Fruit fly (Drosophila melanogaster) whole organism, embryonic: ENCODE measurements around the gene CG13843.

Experiments
- Bgb ChIP-seq: fragments of 200-800 bp; sonication (Bioruptor generic); IDR thresholded peaks from 2 replicates; pipeline ENCODE4 v1.3.6; 2022; ENCODE audit warnings: missing biosample characterization, missing genetic modification characterization; ENCODE audit not compliant: partially characterized antibody
- Blimp-1 ChIP-seq: fragments of 200-800 bp; sonication (Bioruptor generic); optimal IDR thresholded peaks from 3 replicates; lab custom pipeline; 2018; ENCODE audit warnings: missing biosample characterization, missing genetic modification characterization, mild to moderate bottlenecking, moderate library complexity, missing genetic modification reagents
- CG10209 ChIP-seq: fragments of 200-800 bp; sonication (Bioruptor generic); optimal IDR thresholded peaks from 3 replicates; lab custom pipeline; 2017; ENCODE audit warnings: missing biosample characterization, mild to moderate bottlenecking, missing genetic modification characterization, missing genetic modification reagents
- CG10267 ChIP-seq: fragments of 200-800 bp; sonication (Bioruptor generic); optimal IDR thresholded peaks from 2 replicates; lab custom pipeline; 2018; ENCODE audit warnings: missing biosample characterization, mild to moderate bottlenecking, missing genetic modification characterization, moderate library complexity
- CG12659 ChIP-seq: fragments of 200-800 bp; sonication (Bioruptor generic); optimal IDR thresholded peaks from 3 replicates; lab custom pipeline; 2017; ENCODE audit warnings: mild to moderate bottlenecking, missing biosample characterization, missing genetic modification reagents, missing genetic modification characterization
- CG13624 ChIP-seq: fragments of 200-800 bp; sonication (Bioruptor generic); optimal IDR thresholded peaks from 2 replicates; lab custom pipeline; 2016; ENCODE audit warnings: missing biosample characterization, missing genetic modification characterization
- CG14667 ChIP-seq: fragments of 200-800 bp; sonication (Bioruptor generic); IDR thresholded peaks from 2 replicates; pipeline ENCODE4 v1.3.6; 2022; ENCODE audit warnings: missing biosample characterization, missing genetic modification characterization
- CG14710 ChIP-seq: fragments of 200-800 bp; sonication (Bioruptor generic); optimal IDR thresholded peaks from 3 replicates; lab custom pipeline; 2019; ENCODE audit warnings: missing biosample characterization, mild to moderate bottlenecking, missing genetic modification characterization, moderate library complexity
- CG15269 ChIP-seq: fragments of 200-800 bp; sonication (Bioruptor generic); optimal IDR thresholded peaks from 2 replicates; lab custom pipeline; 2018; ENCODE audit warnings: missing biosample characterization, mild to moderate bottlenecking, missing genetic modification characterization, moderate library complexity
- CG15696 ChIP-seq: fragments of 200-800 bp; sonication (Bioruptor generic); optimal IDR thresholded peaks from 2 replicates; lab custom pipeline; 2019; ENCODE audit warnings: missing biosample characterization, mild to moderate bottlenecking, missing genetic modification characterization, moderate library complexity
- CG1603 ChIP-seq: fragments of 200-800 bp; sonication (Bioruptor generic); optimal IDR thresholded peaks from 2 replicates; lab custom pipeline; 2019; ENCODE audit warnings: missing biosample characterization, mild to moderate bottlenecking, missing genetic modification characterization, moderate library complexity
- CG17359 ChIP-seq: fragments of 200-800 bp; sonication (Bioruptor generic); optimal IDR thresholded peaks from 3 replicates; lab custom pipeline; 2018; ENCODE audit warnings: missing biosample characterization, mild to moderate bottlenecking, missing genetic modification characterization, moderate library complexity
- CG17829 ChIP-seq: fragments of 200-800 bp; optimal IDR thresholded peaks from 2 replicates; lab custom pipeline; 2019; ENCODE audit warnings: missing biosample characterization, mild to moderate bottlenecking, missing genetic modification characterization, moderate library complexity
- CG18764 ChIP-seq: fragments of 200-800 bp; sonication (Bioruptor generic); optimal IDR thresholded peaks from 3 replicates; lab custom pipeline; 2016; ENCODE audit warnings: missing biosample characterization, missing genetic modification characterization
- CG30403 ChIP-seq: fragments of 200-800 bp; sonication (Bioruptor generic); optimal IDR thresholded peaks from 3 replicates; lab custom pipeline; 2016; ENCODE audit warnings: missing biosample characterization, missing genetic modification characterization
- CG6254 ChIP-seq: fragments of 200-800 bp; sonication (Bioruptor generic); optimal IDR thresholded peaks from 3 replicates; lab custom pipeline; 2017; ENCODE audit warnings: mild to moderate bottlenecking, missing biosample characterization, missing genetic modification reagents, missing genetic modification characterization
- CG6654 ChIP-seq: fragments of 200-800 bp; sonication (Bioruptor generic); optimal IDR thresholded peaks from 2 replicates; lab custom pipeline; 2017; ENCODE audit warnings: missing biosample characterization, mild to moderate bottlenecking, missing genetic modification characterization
- CG6689 ChIP-seq: fragments of 200-800 bp; sonication (Bioruptor generic); IDR thresholded peaks from 2 replicates; pipeline ENCODE4 v1.3.6; 2022; ENCODE audit warnings: missing biosample characterization, missing genetic modification characterization
- CG8359 ChIP-seq: fragments of 200-800 bp; sonication (Bioruptor generic); optimal IDR thresholded peaks from 2 replicates; lab custom pipeline; 2017; ENCODE audit warnings: missing biosample characterization, mild to moderate bottlenecking, missing genetic modification characterization, borderline replicate concordance
- CG9215 ChIP-seq: fragments of 200-800 bp; sonication (Bioruptor generic); IDR thresholded peaks from 2 replicates; pipeline ENCODE4 v1.3.6; 2022; ENCODE audit warnings: missing biosample characterization, missing genetic modification characterization
- CG9797 ChIP-seq: fragments of 200-800 bp; sonication (Bioruptor generic); optimal IDR thresholded peaks from 3 replicates; lab custom pipeline; 2018; ENCODE audit warnings: missing biosample characterization, mild to moderate bottlenecking, missing genetic modification characterization
- D ChIP-seq, 2 experiments: fragments of 200-800 bp in 1 of 2; fragments of >200 bp in 1 of 2; sonication (Bioruptor generic) in 1 of 2; optimal IDR thresholded peaks; 2 replicates in 1 of 2; 3 replicates in 1 of 2; lab custom pipeline; 2017; ENCODE audit warnings: mild to moderate bottlenecking in 1 of 2, missing biosample characterization in 1 of 2, missing genetic modification characterization in 1 of 2, missing genetic modification reagents in 1 of 2
- Drgx ChIP-seq: fragments of 200-800 bp; sonication (Bioruptor generic); IDR thresholded peaks from 2 replicates; pipeline ENCODE4 v1.3.6; 2022; ENCODE audit warnings: missing biosample characterization, missing genetic modification characterization
- H2.0 ChIP-seq: fragments of 200-800 bp; sonication (Bioruptor generic); IDR thresholded peaks from 2 replicates; pipeline ENCODE4 v1.3.6; 2022; ENCODE audit warnings: missing biosample characterization, missing genetic modification characterization
- HHEX ChIP-seq: fragments of 200-800 bp; sonication (Bioruptor generic); optimal IDR thresholded peaks from 3 replicates; lab custom pipeline; 2017; ENCODE audit warnings: missing biosample characterization, mild to moderate bottlenecking, missing genetic modification characterization, missing genetic modification reagents
- Hand ChIP-seq: fragments of 200-800 bp; sonication (Bioruptor generic); optimal IDR thresholded peaks from 2 replicates; lab custom pipeline; 2017; ENCODE audit warnings: mild to moderate bottlenecking, missing biosample characterization, missing genetic modification reagents, missing genetic modification characterization
- Lhr ChIP-seq: fragments of 200-800 bp; sonication (Bioruptor generic); optimal IDR thresholded peaks from 3 replicates; lab custom pipeline; 2017; ENCODE audit warnings: mild to moderate bottlenecking, missing biosample characterization, missing genetic modification reagents, missing genetic modification characterization
- Lpt ChIP-seq: fragments of >200 bp; optimal IDR thresholded peaks from 2 replicates; lab custom pipeline; 2018; ENCODE audit warnings: missing biosample characterization, missing genetic modification characterization
- Max ChIP-seq: fragments of 200-800 bp; sonication (Bioruptor generic); optimal IDR thresholded peaks from 2 replicates; lab custom pipeline; 2016; ENCODE audit warnings: missing biosample characterization, mild to moderate bottlenecking, missing genetic modification characterization
- Med ChIP-seq: fragments of 200-800 bp; sonication (Bioruptor generic); peaks from one replicate; lab custom pipeline; 2016; ENCODE audit warnings: missing biosample characterization, missing genetic modification characterization, mild to moderate bottlenecking, inconsistent platforms, moderate library complexity
- NC2β ChIP-seq: fragments of 200-800 bp; sonication (Bioruptor generic); optimal IDR thresholded peaks from 2 replicates; lab custom pipeline; 2016; ENCODE audit warnings: missing biosample characterization, missing genetic modification characterization
- Pdp1 ChIP-seq, 2 experiments: fragments of 200-800 bp; sonication (Bioruptor generic); optimal IDR thresholded peaks; 3 replicates each; lab custom pipeline; 2016; ENCODE audit warnings: missing biosample characterization in 2 of 2, missing genetic modification characterization in 2 of 2, mild to moderate bottlenecking in 1 of 2, moderate library complexity in 1 of 2
- ara ChIP-seq: fragments of 200-800 bp; sonication (Bioruptor generic); IDR thresholded peaks from 2 replicates; pipeline ENCODE4 v1.3.6; 2022; ENCODE audit warnings: missing biosample characterization, missing genetic modification characterization
- cg ChIP-seq: fragments of 200-800 bp; sonication (Bioruptor generic); optimal IDR thresholded peaks from 3 replicates; lab custom pipeline; 2019; ENCODE audit warnings: missing biosample characterization, mild to moderate bottlenecking, missing genetic modification characterization, moderate library complexity
- da ChIP-seq: fragments of 200-800 bp; sonication (Bioruptor generic); optimal IDR thresholded peaks from 2 replicates; lab custom pipeline; 2016; ENCODE audit warnings: missing biosample characterization, missing genetic modification characterization
- dimm ChIP-seq: fragments of 200-800 bp; sonication (Bioruptor generic); IDR thresholded peaks from 2 replicates; pipeline ENCODE4 v1.3.6; 2022; ENCODE audit warnings: missing biosample characterization, missing genetic modification characterization
- dmrt99B ChIP-seq: fragments of 200-800 bp; sonication (Bioruptor generic); optimal IDR thresholded peaks from 2 replicates; lab custom pipeline; 2018; ENCODE audit warnings: missing biosample characterization, mild to moderate bottlenecking, missing genetic modification characterization, moderate library complexity
- fd96Cb ChIP-seq: fragments of 200-800 bp; sonication (Bioruptor generic); optimal IDR thresholded peaks from 2 replicates; lab custom pipeline; 2018; ENCODE audit warnings: missing biosample characterization, mild to moderate bottlenecking, missing genetic modification characterization, moderate library complexity
- grn ChIP-seq: fragments of 200-800 bp; sonication (Bioruptor generic); optimal IDR thresholded peaks from 3 replicates; lab custom pipeline; 2017; ENCODE audit warnings: missing biosample characterization, missing genetic modification characterization
- ken ChIP-seq: fragments of 200-800 bp; sonication (Bioruptor generic); IDR thresholded peaks from 3 replicates; pipeline ENCODE4 v1.3.6; 2022; ENCODE audit warnings: missing biosample characterization, missing genetic modification characterization
- klu ChIP-seq: fragments of 200-800 bp; sonication (Bioruptor generic); IDR thresholded peaks from 2 replicates; pipeline ENCODE4 v1.3.6; 2022; ENCODE audit warnings: missing biosample characterization, missing genetic modification characterization
- kni ChIP-seq: fragments of 200-800 bp; sonication (Bioruptor generic); optimal IDR thresholded peaks from 3 replicates; lab custom pipeline; 2017; ENCODE audit warnings: mild to moderate bottlenecking, missing biosample characterization, missing genetic modification reagents, missing genetic modification characterization
- mirr ChIP-seq: fragments of 200-800 bp; sonication (Bioruptor generic); optimal IDR thresholded peaks from 3 replicates; lab custom pipeline; 2018; ENCODE audit warnings: missing biosample characterization, mild to moderate bottlenecking, missing genetic modification characterization
- ro ChIP-seq: fragments of 200-800 bp; sonication (Bioruptor generic); IDR thresholded peaks from 2 replicates; pipeline ENCODE4 v1.3.6; 2022; ENCODE audit warnings: missing biosample characterization, missing genetic modification characterization
- slp2 ChIP-seq: fragments of 200-800 bp; sonication (Bioruptor generic); optimal IDR thresholded peaks from 2 replicates; lab custom pipeline; 2016; ENCODE audit warnings: missing biosample characterization, missing genetic modification characterization
- sob ChIP-seq: fragments of 200-800 bp; sonication (Bioruptor generic); IDR thresholded peaks from 2 replicates; pipeline ENCODE4 v1.3.6; 2022; ENCODE audit warnings: missing biosample characterization, missing genetic modification characterization
- sqz ChIP-seq: fragments of 200-800 bp; sonication (Bioruptor generic); optimal IDR thresholded peaks from 3 replicates; lab custom pipeline; 2018; ENCODE audit warnings: missing biosample characterization, mild to moderate bottlenecking, missing genetic modification characterization
- stc ChIP-seq: fragments of 200-800 bp; sonication (Bioruptor generic); IDR thresholded peaks from 2 replicates; pipeline ENCODE4 v1.3.6; 2022; ENCODE audit warnings: missing biosample characterization, missing genetic modification characterization
- stwl ChIP-seq: fragments of 200-800 bp; sonication (Bioruptor generic); optimal IDR thresholded peaks from 3 replicates; lab custom pipeline; 2018; ENCODE audit warnings: missing biosample characterization, mild to moderate bottlenecking, missing genetic modification characterization, moderate library complexity

Gene CG13843

DNA sequence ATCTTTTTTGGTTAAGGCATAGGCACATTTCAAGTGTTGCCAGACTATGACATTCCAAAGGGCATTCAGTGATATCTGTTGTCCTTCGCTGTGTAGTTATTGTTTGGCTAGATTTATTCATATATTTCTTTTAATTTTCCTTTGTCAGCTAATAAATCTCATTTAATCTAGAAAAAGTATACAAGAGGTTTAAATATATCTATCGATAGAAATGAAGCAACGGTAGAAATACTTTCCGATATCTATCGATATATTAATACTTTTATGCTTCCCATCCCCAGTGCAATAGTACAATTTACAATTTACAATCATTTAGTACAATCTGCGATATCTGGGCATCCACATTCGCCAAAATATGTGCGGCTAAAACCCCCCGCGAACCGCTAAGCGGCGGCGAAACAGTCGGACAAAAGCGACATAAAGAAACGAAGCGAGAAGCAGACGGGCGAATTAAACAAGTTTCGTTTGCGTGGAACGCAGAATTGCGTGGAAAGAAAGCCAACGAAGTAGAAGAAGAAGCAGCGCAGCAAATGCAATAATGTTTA, 21.8 kb upstream of the CG13843 start, which contains the start of gene Efa6 (continued):
- TF ChIP-seq cg (GFP tag; lab: Kevin White, UChicago) (peak; percentile 75), CG6654 (GFP tag; lab: Kevin White, UChicago) (no peak), dmrt99B (tag; lab: Kevin White, UChicago) (no peak), slp2 (GFP tag; lab: Kevin White, UChicago) (no peak), da (GFP tag; lab: Kevin White, UChicago) (no peak), ara (GFP tag; lab: Robert Waterston, UW) (no peak), Bgb (GFP tag; lab: Robert Waterston, UW) (peak; percentile 92), CG17829 (tag; lab: Kevin White, UChicago) (peak; percentile 67), stc (peak; percentile 25; the same call in 1 of the 2 replicates), Med (GFP tag; lab: Kevin White, UChicago) (peak; percentile 87), ro (GFP tag; lab: Robert Waterston, UW) (no peak), Drgx (GFP tag; lab: Robert Waterston, UW) (no peak), CG18764 (GFP tag; lab: Kevin White, UChicago) (peak; percentile 47), Blimp-1 (GFP tag; lab: Kevin White, UChicago) (peak; percentile 33), CG10267 (peak; percentile 99), Max (peak; percentile 64), Pdp1 (GFP tag; optimal IDR thresholded peaks at IDR 0.05; lab: Kevin White, UChicago) (peak in 1 of 2 experiments; percentile 54), fd96Cb (peak; percentile 19), D (optimal IDR thresholded peaks at IDR 0.05; lab: Kevin White, UChicago) (no peak), D (GFP tag; optimal IDR thresholded peaks at IDR 0.05; lab: Kevin White, UChicago) (no peak), CG9797 (GFP tag; lab: Kevin White, UChicago) (peak; percentile 45), CG1603 (peak; percentile 10), grn (peak; percentile 93), klu (GFP tag; lab: Robert Waterston, UW) (no peak), CG12659 (GFP tag; lab: Kevin White, UChicago) (peak; percentile 90), CG10209 (GFP tag; lab: Kevin White, UChicago) (peak; percentile 36), Lpt (GFP tag; lab: Kevin White, UChicago) (no peak), NC2β (GFP tag; lab: Kevin White, UChicago) (peak; percentile 12), CG30403 (GFP tag; lab: Kevin White, UChicago) (peak; percentile 64), stwl (tag; lab: Kevin White, UChicago) (peak; percentile 78), ken (GFP tag; lab: Robert Waterston, UW) (no peak), HHEX (no peak), CG15269 (peak; percentile 22), CG17359 (tag; lab: Kevin White, UChicago) (peak; percentile 24), sob (peak; percentile 31; the same call in 1 of the 2 replicates), CG6254 (GFP tag; lab: Kevin White, UChicago) (no peak), kni (peak; percentile 5), CG13624 (GFP tag; lab: Kevin White, UChicago) (peak; percentile 28), CG9215 (no peak), CG14667 (GFP tag; lab: Robert Waterston, UW) (no peak), sqz (no peak), CG14710 (tag; lab: Kevin White, UChicago) (peak; percentile 90), dimm (no peak), CG8359 (no peak), CG15696 (tag; lab: Kevin White, UChicago) (peak; percentile 48), Hand (GFP tag; lab: Kevin White, UChicago) (peak; percentile 43), Lhr (GFP tag; lab: Kevin White, UChicago) (peak; percentile 77), CG6689 (GFP tag; lab: Robert Waterston, UW) (no peak), mirr (GFP tag; lab: Kevin White, UChicago) (peak; percentile 36), H2.0 (GFP tag; lab: Robert Waterston, UW) (no peak)
